Fruit fly (Drosophila melanogaster): ENCODE measurements around the gene CG17917.

CG17917 gene

dm6 chr3R:6352893-6353623, 11.3 kb downstream of the CG17917 start (continued):
- TF ChIP-seq dac (GFP tag; optimal IDR thresholded peaks at IDR 0.05) (no peak), CG31627 (GFP tag; optimal IDR thresholded peaks at IDR 0.05) (peak; percentile 27), achi (GFP tag; optimal IDR thresholded peaks at IDR 0.05) (peak; percentile 37), ss (GFP tag; optimal IDR thresholded peaks at IDR 0.05) (peak in 1 of 2 experiments; percentile 5), pdm3 (GFP tag; optimal IDR thresholded peaks at IDR 0.05) (peak; percentile 64), topi (GFP tag; optimal IDR thresholded peaks at IDR 0.05) (peak; percentile 48), Hr4 (GFP tag; optimal IDR thresholded peaks at IDR 0.05) (peak; percentile 63), Blimp-1 (GFP tag; optimal IDR thresholded peaks at IDR 0.05) (no peak), CG15336 (GFP tag; IDR thresholded peaks at IDR 0.05) (peak; percentile 47; the same call in 1 of the 2 replicates), CG8632 (GFP tag; optimal IDR thresholded peaks at IDR 0.05) (no peak), lz (GFP tag; optimal IDR thresholded peaks at IDR 0.05) (peak; percentile 18), CG6276 (GFP tag; optimal IDR thresholded peaks at IDR 0.05) (peak; percentile 64), svp (GFP tag) (no peak), Eip75B (GFP tag; optimal IDR thresholded peaks at IDR 0.05) (peak; percentile 48), CG8119 (GFP tag; IDR thresholded peaks at IDR 0.05) (peak; percentile 56; the same call in 1 of the 3 replicates), acj6 (GFP tag; optimal IDR thresholded peaks at IDR 0.05) (peak; percentile 56), CG6854 (GFP tag; optimal IDR thresholded peaks at IDR 0.05) (no peak), Hr39 (GFP tag; optimal IDR thresholded peaks at IDR 0.05) (peak; percentile 26), CG10631 (GFP tag; optimal IDR thresholded peaks at IDR 0.05) (peak; percentile 35), fkh (GFP tag; optimal IDR thresholded peaks at IDR 0.05) (peak; percentile 69), salr (GFP tag; optimal IDR thresholded peaks at IDR 0.05) (peak in 1 of 2 experiments; percentile 49), vri (GFP tag; optimal IDR thresholded peaks at IDR 0.05) (no peak), CG11762 (GFP tag; optimal IDR thresholded peaks at IDR 0.05; ENCODE audit: insufficient read depth) (peak; percentile 20), CG7368 (GFP tag; optimal IDR thresholded peaks at IDR 0.05) (no peak), CG9139 (GFP tag; optimal IDR thresholded peaks at IDR 0.05) (no peak), Lpt (GFP tag; optimal IDR thresholded peaks at IDR 0.05) (peak; percentile 34), Gug (GFP tag; IDR thresholded peaks at IDR 0.05) (peak; percentile 44; the same call in 1 of the 2 replicates), CG32006 (GFP tag; optimal IDR thresholded peaks at IDR 0.05) (peak; percentile 80), Hr38 (GFP tag; optimal IDR thresholded peaks at IDR 0.05) (no peak), CG6808 (GFP tag; optimal IDR thresholded peaks at IDR 0.05) (peak; percentile 8), spab (GFP tag; optimal IDR thresholded peaks at IDR 0.05) (peak; percentile 37), CG4318 (GFP tag; optimal IDR thresholded peaks at IDR 0.05) (peak; percentile 47)

- TF ChIP-seq CG6808 (GFP tag; optimal IDR thresholded peaks at IDR 0.05): no peak
- no peak for TF ChIP-seq Eip93F (GFP tag; optimal IDR thresholded peaks at IDR 0.05)
- peak; percentile 80 for TF ChIP-seq Smox (GFP tag; optimal IDR thresholded peaks at IDR 0.05)
- peak; percentile 57 for TF ChIP-seq dac (GFP tag; optimal IDR thresholded peaks at IDR 0.05)
- TF ChIP-seq CG8119 (GFP tag; IDR thresholded peaks at IDR 0.05): peak; percentile 73; the same call in 2 of the 3 replicates
- peak; percentile 88 for TF ChIP-seq topi (GFP tag; optimal IDR thresholded peaks at IDR 0.05)
- TF ChIP-seq esn (GFP tag; optimal IDR thresholded peaks at IDR 0.05): peak; percentile 89
- TF ChIP-seq CG6276 (GFP tag; optimal IDR thresholded peaks at IDR 0.05): no peak
- TF ChIP-seq CG10631 (GFP tag; optimal IDR thresholded peaks at IDR 0.05): peak; percentile 78
- no peak for TF ChIP-seq CG3919 (GFP tag; optimal IDR thresholded peaks at IDR 0.05)
- peak; percentile 87 for TF ChIP-seq Sox14 (GFP tag; optimal IDR thresholded peaks at IDR 0.05)
- TF ChIP-seq CG4318 (GFP tag; optimal IDR thresholded peaks at IDR 0.05): peak; percentile 79
- peak; percentile 80 for TF ChIP-seq lz (GFP tag; optimal IDR thresholded peaks at IDR 0.05)
- peak; percentile 71 for TF ChIP-seq Lpt (GFP tag; optimal IDR thresholded peaks at IDR 0.05)
- TF ChIP-seq CG7368 (GFP tag; optimal IDR thresholded peaks at IDR 0.05): no peak
- peak; percentile 73 for TF ChIP-seq Ets21C (GFP tag; optimal IDR thresholded peaks at IDR 0.05)
- TF ChIP-seq achi (GFP tag; optimal IDR thresholded peaks at IDR 0.05): peak; percentile 85
- peak; percentile 71 for TF ChIP-seq CG11762 (GFP tag; optimal IDR thresholded peaks at IDR 0.05; ENCODE audit: insufficient read depth)
- TF ChIP-seq CG6854 (GFP tag; optimal IDR thresholded peaks at IDR 0.05): no peak
- peak; percentile 76 for TF ChIP-seq CG31627 (GFP tag; optimal IDR thresholded peaks at IDR 0.05)
- peak; percentile 84 for TF ChIP-seq net (GFP tag; optimal IDR thresholded peaks at IDR 0.05)
- TF ChIP-seq Hr4 (GFP tag; optimal IDR thresholded peaks at IDR 0.05): peak; percentile 91
- TF ChIP-seq pdm3 (GFP tag; optimal IDR thresholded peaks at IDR 0.05): peak; percentile 86
- peak in 1 of 2 experiments; percentile 89 for TF ChIP-seq salr (GFP tag; optimal IDR thresholded peaks at IDR 0.05)
- TF ChIP-seq CG11902 (GFP tag; optimal IDR thresholded peaks at IDR 0.05): peak; percentile 36
- TF ChIP-seq CG3032 (tag; optimal IDR thresholded peaks at IDR 0.05): peak; percentile 75
- TF ChIP-seq CG6163 (GFP tag; IDR thresholded peaks at IDR 0.05): peak; percentile 87
- peak; percentile 75 for TF ChIP-seq Ets96B (tag; optimal IDR thresholded peaks at IDR 0.05)
- TF ChIP-seq CG34406 (GFP tag; optimal IDR thresholded peaks at IDR 0.05): no peak
- TF ChIP-seq fkh (GFP tag; optimal IDR thresholded peaks at IDR 0.05): no peak
- peak; percentile 93 for TF ChIP-seq svp (GFP tag)
- peak; percentile 84 for TF ChIP-seq Eip75B (GFP tag; optimal IDR thresholded peaks at IDR 0.05)
Observed at dm6 chr3R:6353624-6354352, 12.0 kb downstream of the CG17917 start.
